Worm (Caenorhabditis elegans) whole organism, mixed stage, embryonic: ENCODE measurements around the gene F27E5.7.

Source experiments
- M03D4.4 ChIP-seq: sonication (generic microtip); optimal IDR thresholded peaks from 2 replicates; lab custom pipeline; 2017; ENCODE audit warnings: mild to moderate bottlenecking, missing genetic modification characterization, missing compliant biosample characterization
- bed-3 ChIP-seq: fragments of 200-800 bp; sonication (Bioruptor generic); optimal IDR thresholded peaks from 3 replicates; lab custom pipeline; 2018; ENCODE audit warnings: mild to moderate bottlenecking, missing genetic modification characterization, moderate library complexity, missing compliant biosample characterization
- blmp-1 ChIP-seq: fragments of 150-350 bp; optimal IDR thresholded peaks from 2 replicates; lab custom pipeline; 2014; ENCODE audit warnings: missing biosample characterization, missing genetic modification characterization
- ceh-43 ChIP-seq: fragments of 200-800 bp; sonication (Bioruptor generic); optimal IDR thresholded peaks from 2 replicates; lab custom pipeline; 2018; ENCODE audit warnings: mild to moderate bottlenecking, missing genetic modification characterization, moderate library complexity, missing compliant biosample characterization
- ceh-83 ChIP-seq: fragments of 200-800 bp; sonication (Bioruptor generic); optimal IDR thresholded peaks from 2 replicates; lab custom pipeline; 2018; ENCODE audit warnings: mild to moderate bottlenecking, missing genetic modification characterization, missing compliant biosample characterization
- drap-1 ChIP-seq: fragments of 200-800 bp; sonication (Bioruptor generic); optimal IDR thresholded peaks from 3 replicates; lab custom pipeline; 2018; ENCODE audit warnings: mild to moderate bottlenecking, missing genetic modification characterization, missing compliant biosample characterization
- elt-1 ChIP-seq: sonication (generic microtip); optimal IDR thresholded peaks from 2 replicates; lab custom pipeline; 2017; ENCODE audit warnings: missing genetic modification characterization, mild to moderate bottlenecking, missing compliant biosample characterization, antibody characterized with exemption, moderate library complexity, borderline replicate concordance; ENCODE audit not compliant: insufficient read depth
- elt-3 ChIP-seq: fragments of 150-350 bp; optimal IDR thresholded peaks from 2 replicates; lab custom pipeline; 2014; ENCODE audit warnings: missing biosample characterization, missing genetic modification characterization
- flh-1 ChIP-seq: fragments of 200-800 bp; sonication (Bioruptor generic); optimal IDR thresholded peaks from 2 replicates; lab custom pipeline; 2018; ENCODE audit warnings: mild to moderate bottlenecking, missing genetic modification characterization, moderate library complexity, missing compliant biosample characterization
- ham-2 ChIP-seq: fragments of 200-800 bp; sonication (Bioruptor generic); optimal IDR thresholded peaks from 2 replicates; lab custom pipeline; 2018; ENCODE audit warnings: mild to moderate bottlenecking, missing genetic modification characterization, missing compliant biosample characterization
- lin-32 ChIP-seq: fragments of 200-800 bp; sonication (Bioruptor generic); optimal IDR thresholded peaks from 2 replicates; lab custom pipeline; 2018; ENCODE audit warnings: mild to moderate bottlenecking, missing genetic modification characterization, missing compliant biosample characterization
- lsy-2 ChIP-seq: fragments of 150-350 bp; optimal IDR thresholded peaks from 2 replicates; lab custom pipeline; 2014; ENCODE audit warnings: missing biosample characterization, missing genetic modification characterization
- mab-5 ChIP-seq: fragments of 150-350 bp; optimal IDR thresholded peaks from 2 replicates; lab custom pipeline; 2014; ENCODE audit warnings: missing biosample characterization, missing genetic modification characterization
- mep-1 ChIP-seq: fragments of 150-350 bp; optimal IDR thresholded peaks from 2 replicates; lab custom pipeline; 2017; ENCODE audit warnings: missing biosample characterization, missing genetic modification reagents, missing genetic modification characterization, inconsistent platforms
- mls-2 ChIP-seq: sonication (generic microtip); optimal IDR thresholded peaks from 2 replicates; lab custom pipeline; 2016; ENCODE audit warnings: mild to moderate bottlenecking, missing genetic modification characterization, moderate library complexity, missing compliant biosample characterization
- nhr-12 ChIP-seq: fragments of 150-350 bp; optimal IDR thresholded peaks from 2 replicates; lab custom pipeline; 2014; ENCODE audit warnings: missing biosample characterization, missing genetic modification characterization
- nhr-2 ChIP-seq: fragments of 150-350 bp; optimal IDR thresholded peaks from 2 replicates; lab custom pipeline; 2014; ENCODE audit warnings: missing biosample characterization, missing genetic modification characterization
- nhr-237 ChIP-seq: fragments of 150-350 bp; optimal IDR thresholded peaks from 2 replicates; lab custom pipeline; 2014; ENCODE audit warnings: missing biosample characterization, missing genetic modification characterization
- nhr-76 ChIP-seq: sonication (generic microtip); optimal IDR thresholded peaks from 2 replicates; lab custom pipeline; 2017; ENCODE audit warnings: missing biosample characterization, missing genetic modification characterization
- pha-4 ChIP-seq: fragments of 150-350 bp; optimal IDR thresholded peaks from 2 replicates; lab custom pipeline; 2018; ENCODE audit warnings: missing biosample characterization, missing genetic modification reagents, missing genetic modification characterization
- sem-2 ChIP-seq: fragments of 200-800 bp; sonication (Bioruptor generic); optimal IDR thresholded peaks from 2 replicates; lab custom pipeline; 2018; ENCODE audit warnings: mild to moderate bottlenecking, missing genetic modification characterization, missing compliant biosample characterization
- snpc-4 ChIP-seq: fragments of 150-350 bp; optimal IDR thresholded peaks from 2 replicates; lab custom pipeline; 2014; ENCODE audit warnings: missing biosample characterization, missing genetic modification characterization
- sptf-1 ChIP-seq: sonication (generic microtip); optimal IDR thresholded peaks from 2 replicates; lab custom pipeline; 2017; ENCODE audit warnings: mild to moderate bottlenecking, missing genetic modification characterization, moderate library complexity, missing compliant biosample characterization
- tbx-8 ChIP-seq: fragments of 200-800 bp; sonication (Bioruptor generic); optimal IDR thresholded peaks from 2 replicates; lab custom pipeline; 2018; ENCODE audit warnings: mild to moderate bottlenecking, missing genetic modification characterization, moderate library complexity, missing compliant biosample characterization
- unc-120 ChIP-seq: sonication (generic microtip); optimal IDR thresholded peaks from 2 replicates; lab custom pipeline; 2017; ENCODE audit warnings: missing genetic modification characterization, missing compliant biosample characterization; ENCODE audit not compliant: poor library complexity, severe bottlenecking
- unc-39 ChIP-seq: fragments of 150-350 bp; optimal IDR thresholded peaks from 2 replicates; lab custom pipeline; 2014; ENCODE audit warnings: missing biosample characterization, missing genetic modification characterization
- unc-62 ChIP-seq: fragments of 150-350 bp; optimal IDR thresholded peaks from 2 replicates; lab custom pipeline; 2014; ENCODE audit warnings: missing biosample characterization, missing genetic modification reagents, missing genetic modification characterization
- zip-8 ChIP-seq: fragments of 150-350 bp; optimal IDR thresholded peaks from 2 replicates; lab custom pipeline; 2014; ENCODE audit warnings: missing biosample characterization, missing genetic modification characterization

The F27E5.7 gene

ce11 chrII:10134285-10134995 is 11.9 kb downstream of the F27E5.7 start, which contains the start of gene F27E5.9:
F27E5.9 (plus strand) TSS chrII:10134945.
- TF ChIP-seq ceh-43 (GFP tag; lab: Kevin White, UChicago) (no peak), mep-1 (tag; lab: Kevin White, UChicago) (no peak)
- TF ChIP-seq, all 35 proteins: peak for 0

- no peak for TF ChIP-seq zip-8 (tag; lab: Kevin White, UChicago)
- TF ChIP-seq pha-4 = peak; percentile 69
- peak; percentile 11 for TF ChIP-seq nhr-237
Measured at ce11 chrII:10136771-10137170, 14.2 kb downstream of the F27E5.7 start.

ce11 chrII:10137358-10137757 is 14.8 kb downstream of the F27E5.7 start, which contains the start of gene phg-1:
phg-1 (plus strand) TSS chrII:10137658.
- TF ChIP-seq unc-120 (tag; lab: Kevin White, UChicago) (no peak), elt-1 (no peak), drap-1 (GFP tag; lab: Kevin White, UChicago) (no peak), tbx-8 (GFP tag; lab: Kevin White, UChicago) (no peak), elt-3 (tag; lab: Kevin White, UChicago) (no peak), lin-32 (GFP tag; lab: Kevin White, UChicago) (no peak), blmp-1 (tag; lab: Kevin White, UChicago) (no peak), M03D4.4 (tag; lab: Kevin White, UChicago) (no peak), flh-1 (no peak), mep-1 (tag; lab: Kevin White, UChicago) (no peak), nhr-237 (no peak), lsy-2 (no peak), ham-2 (GFP tag; lab: Kevin White, UChicago) (no peak), bed-3 (no peak), snpc-4 (tag; lab: Kevin White, UChicago) (no peak)

- TF ChIP-seq sem-2 (no peak), ceh-83 (GFP tag; lab: Kevin White, UChicago) (no peak), nhr-12 (tag; lab: Kevin White, UChicago) (no peak), sptf-1 (no peak), nhr-76 (no peak), elt-1 (no peak), mls-2 (no peak), unc-39 (tag; lab: Kevin White, UChicago) (no peak), mep-1 (tag; lab: Kevin White, UChicago) (no peak), mab-5 (tag; lab: Kevin White, UChicago) (no peak), ceh-43 (GFP tag; lab: Kevin White, UChicago) (no peak), lin-32 (GFP tag; lab: Kevin White, UChicago) (no peak), nhr-2 (tag; lab: Kevin White, UChicago) (no peak)
Measured at ce11 chrII:10139177-10139640, 16.6 kb downstream of the F27E5.7 start, which contains the start of gene asah-2. asah-2 (plus strand) TSS chrII:10139590.

- no peak for TF ChIP-seq nhr-76
- peak; percentile 40 for TF ChIP-seq nhr-2 (tag; lab: Kevin White, UChicago)
Measured at ce11 chrII:10144092-10144491, 21.5 kb downstream of the F27E5.7 start, which contains the start of gene F27E5.3. F27E5.3 (minus strand) TSS chrII:10144192.

ce11 chrII:10146488-10146887 is 23.9 kb downstream of the F27E5.7 start, which contains the start of gene pax-3:
pax-3 (plus strand) TSS chrII:10146570.
- no peak for TF ChIP-seq mep-1 (tag; lab: Kevin White, UChicago)
- TF ChIP-seq nhr-2 (tag; lab: Kevin White, UChicago) = no peak
- no peak for TF ChIP-seq elt-3 (tag; lab: Kevin White, UChicago)
- TF ChIP-seq unc-62 = no peak
- peak; percentile 71 for TF ChIP-seq lsy-2
- TF ChIP-seq tbx-8 (GFP tag; lab: Kevin White, UChicago) = no peak
- no peak for TF ChIP-seq snpc-4 (tag; lab: Kevin White, UChicago)
